Fruit fly (Drosophila melanogaster) whole organism, adult: ENCODE data around the gene CG6683.

Experiments
- CG33017 ChIP-seq: fragments of 200-800 bp; sonication (Bioruptor generic); optimal IDR thresholded peaks from 2 replicates; lab custom pipeline; 2018; ENCODE audit warnings: missing biosample characterization, mild to moderate bottlenecking, missing genetic modification characterization, moderate library complexity
- CG7045 ChIP-seq: fragments of 200-800 bp; sonication (Bioruptor generic); optimal IDR thresholded peaks from 2 replicates; lab custom pipeline; 2017; ENCODE audit warnings: missing biosample characterization, mild to moderate bottlenecking, missing genetic modification characterization
- pad ChIP-seq: fragments of 200-800 bp; sonication (Bioruptor generic); optimal IDR thresholded peaks from 3 replicates; lab custom pipeline; 2017; ENCODE audit warnings: missing biosample characterization, missing genetic modification characterization, mild to moderate bottlenecking, moderate library complexity, missing genetic modification reagents
- toe ChIP-seq: fragments of 200-800 bp; sonication (Bioruptor generic); optimal IDR thresholded peaks from 2 replicates; lab custom pipeline; 2016; ENCODE audit warnings: missing biosample characterization, missing genetic modification characterization

- TF ChIP-seq CG7045 (no peak), CG33017 (no peak), toe (GFP tag; lab: Kevin White, UChicago) (no peak), pad (GFP tag; lab: Kevin White, UChicago) (no peak)
Observed at dm6 chr3L:8518516-8519087, 3.9 kb upstream of the CG6683 start, which contains the start of gene GstO3.
